Worm (Caenorhabditis elegans): ENCODE results near the gene gmeb-2.
A peak's percentile ranks its signal among the peaks of the same experiment; 100 is the strongest.

gmeb-2 gene

ce11 chrX:15856853-15857252 lies 22.0 kb upstream of the gmeb-2 start, which contains the start of gene F53H4.2 (continued):
- TF ChIP-seq mep-1 (tag; optimal IDR thresholded peaks at IDR 0.05) (no peak), F16B12.6 (tag; optimal IDR thresholded peaks at IDR 0.05) (no peak), nhr-85 (tag) (no peak), ceh-8 (GFP tag; optimal IDR thresholded peaks at IDR 0.05) (no peak)

- peak; percentile 44 for TF ChIP-seq pax-3 (tag; optimal IDR thresholded peaks at IDR 0.05)
- TF ChIP-seq nhr-12 (tag; optimal IDR thresholded peaks at IDR 0.05): no peak
- no peak for TF ChIP-seq tlp-1 (tag; optimal IDR thresholded peaks at IDR 0.05)
- no peak for TF ChIP-seq Y116A8C.19 (tag; optimal IDR thresholded peaks at IDR 0.05; ENCODE audit: borderline replicate concordance)
- TF ChIP-seq snpc-4 (tag; optimal IDR thresholded peaks at IDR 0.05): no peak
- TF ChIP-seq lin-39 (tag; optimal IDR thresholded peaks at IDR 0.05): no peak
- no peak for TF ChIP-seq sup-37 (GFP tag; optimal IDR thresholded peaks at IDR 0.05)
- TF ChIP-seq zip-4 (GFP tag; optimal IDR thresholded peaks at IDR 0.05): peak; percentile 28
- TF ChIP-seq pqm-1 (tag; optimal IDR thresholded peaks at IDR 0.05): no peak
- TF ChIP-seq fos-1 (tag; optimal IDR thresholded peaks at IDR 0.05): no peak
- TF ChIP-seq rnt-1 (tag; optimal IDR thresholded peaks at IDR 0.05): peak; percentile 42
- TF ChIP-seq ceh-82 (tag; optimal IDR thresholded peaks at IDR 0.05): no peak
- no peak for TF ChIP-seq ceh-8 (GFP tag; optimal IDR thresholded peaks at IDR 0.05)
- peak; percentile 15 for TF ChIP-seq jun-1 (tag; optimal IDR thresholded peaks at IDR 0.05)
- no peak for TF ChIP-seq pag-3 (tag; optimal IDR thresholded peaks at IDR 0.05; ENCODE audit: borderline replicate concordance, insufficient read depth)
- TF ChIP-seq fkh-10 (GFP tag; optimal IDR thresholded peaks at IDR 0.05): no peak
- no peak for TF ChIP-seq nhr-84 (tag; optimal IDR thresholded peaks at IDR 0.05)
- TF ChIP-seq dsc-1 (tag; optimal IDR thresholded peaks at IDR 0.05): peak; percentile 63
- peak; percentile 41 for TF ChIP-seq tbx-2 (tag; optimal IDR thresholded peaks at IDR 0.05)
- TF ChIP-seq lsy-2 (tag; optimal IDR thresholded peaks at IDR 0.05): peak; percentile 13 to 54
- TF ChIP-seq vab-15 (tag; optimal IDR thresholded peaks at IDR 0.05): no peak
- no peak for TF ChIP-seq unc-130 (tag; optimal IDR thresholded peaks at IDR 0.05)
- no peak for TF ChIP-seq nhr-11 (tag; optimal IDR thresholded peaks at IDR 0.05)
- no peak for TF ChIP-seq nhr-237 (tag; optimal IDR thresholded peaks at IDR 0.05)
- TF ChIP-seq ets-5 (GFP tag; IDR thresholded peaks at IDR 0.05): no peak
- TF ChIP-seq nhr-28 (tag; optimal IDR thresholded peaks at IDR 0.05): no peak
- TF ChIP-seq unc-30 (tag; optimal IDR thresholded peaks at IDR 0.05): no peak
- TF ChIP-seq unc-86 (tag; optimal IDR thresholded peaks at IDR 0.05): peak; percentile 67
- TF ChIP-seq lir-3 (tag; optimal IDR thresholded peaks at IDR 0.05; ENCODE audit: poor library complexity): peak; percentile 3
- TF ChIP-seq ceh-88 (GFP tag; IDR thresholded peaks at IDR 0.05): peak; percentile 78
- peak; percentile 81 for TF ChIP-seq mab-9 (GFP tag; IDR thresholded peaks at IDR 0.05)
- TF ChIP-seq hpl-2 (GFP tag; optimal IDR thresholded peaks at IDR 0.05): no peak
- TF ChIP-seq nhr-71 (tag; optimal IDR thresholded peaks at IDR 0.05): peak; percentile 66
- TF ChIP-seq mdl-1 (tag; optimal IDR thresholded peaks at IDR 0.05): no peak
- no peak for TF ChIP-seq aly-2 (tag; optimal IDR thresholded peaks at IDR 0.05)
- TF ChIP-seq nhr-20 (tag; optimal IDR thresholded peaks at IDR 0.05): peak; percentile 24
- TF ChIP-seq nhr-47 (tag; optimal IDR thresholded peaks at IDR 0.05): peak; percentile 69
- TF ChIP-seq ceh-90 (tag; optimal IDR thresholded peaks at IDR 0.05): no peak
- TF ChIP-seq nhr-85 (tag): peak; percentile 34
- no peak for TF ChIP-seq unc-62 (GFP tag; optimal IDR thresholded peaks at IDR 0.05)
- no peak for TF ChIP-seq mef-2 (tag; optimal IDR thresholded peaks at IDR 0.05)
- peak; percentile 43 for TF ChIP-seq xbp-1 (tag; optimal IDR thresholded peaks at IDR 0.05)
- no peak for TF ChIP-seq skn-1 (tag; optimal IDR thresholded peaks at IDR 0.05)
- no peak for TF ChIP-seq sptf-1 (tag; optimal IDR thresholded peaks at IDR 0.05)
- no peak for TF ChIP-seq nhr-76 (tag; optimal IDR thresholded peaks at IDR 0.05)
- no peak for TF ChIP-seq irx-1 (tag; optimal IDR thresholded peaks at IDR 0.05)
- TF ChIP-seq F16B12.6 (tag; optimal IDR thresholded peaks at IDR 0.05): no peak
- TF ChIP-seq dpl-1 (GFP tag; optimal IDR thresholded peaks at IDR 0.05): peak; percentile 22 to 62 (median 23)
- no peak for TF ChIP-seq alr-1 (tag; optimal IDR thresholded peaks at IDR 0.05; ENCODE audit: borderline replicate concordance)
- TF ChIP-seq elt-2 (tag; optimal IDR thresholded peaks at IDR 0.05): no peak
Measured at ce11 chrX:15860556-15861008, 18.3 kb upstream of the gmeb-2 start, which contains the start of gene F53H4.6. F53H4.6 (minus strand) TSS chrX:15860606.
